Worm (Caenorhabditis elegans) whole organism, L1 larva: ENCODE measurements around the gene ddn-3.

Experiments used
- C34B4.2 ChIP-seq: sonication (generic microtip); optimal IDR thresholded peaks from 2 replicates; lab custom pipeline; 2017; ENCODE audit warnings: mild to moderate bottlenecking, missing genetic modification characterization, missing compliant biosample characterization
- aha-1 ChIP-seq: fragments of 150-350 bp; optimal IDR thresholded peaks from 2 replicates; lab custom pipeline; 2014; ENCODE audit warnings: missing biosample characterization, missing genetic modification characterization
- blmp-1 ChIP-seq: fragments of 150-350 bp; optimal IDR thresholded peaks from 2 replicates; lab custom pipeline; 2014; ENCODE audit warnings: missing biosample characterization, missing genetic modification characterization
- ces-1 ChIP-seq: fragments of 150-350 bp; optimal IDR thresholded peaks from 2 replicates; lab custom pipeline; 2014; ENCODE audit warnings: missing biosample characterization, missing genetic modification reagents, missing genetic modification characterization
- dpl-1 ChIP-seq, 3 experiments: fragments of 150-350 bp in 2 of 3; sonication (generic microtip) in 1 of 3; optimal IDR thresholded peaks; 2 replicates each; lab custom pipeline; 2014 to 2017; ENCODE audit warnings: missing biosample characterization in 3 of 3, missing genetic modification characterization in 3 of 3, missing genetic modification reagents in 3 of 3
- lin-13 ChIP-seq: fragments of 150-350 bp; optimal IDR thresholded peaks from 2 replicates; lab custom pipeline; 2014; ENCODE audit warnings: missing biosample characterization, missing genetic modification reagents, missing genetic modification characterization
- mep-1 ChIP-seq: fragments of 150-350 bp; optimal IDR thresholded peaks from 2 replicates; lab custom pipeline; 2014; ENCODE audit warnings: missing biosample characterization, missing genetic modification characterization
- nhr-11 ChIP-seq: fragments of 150-350 bp; optimal IDR thresholded peaks from 2 replicates; lab custom pipeline; 2014; ENCODE audit warnings: missing biosample characterization, missing genetic modification characterization
- pag-3 ChIP-seq: sonication (generic microtip); optimal IDR thresholded peaks from 2 replicates; lab custom pipeline; 2017; ENCODE audit warnings: missing genetic modification characterization, mild to moderate bottlenecking, missing compliant biosample characterization, antibody characterized with exemption, borderline replicate concordance; ENCODE audit not compliant: insufficient read depth
- pqm-1 ChIP-seq: sonication (generic microtip); optimal IDR thresholded peaks from 3 replicates; lab custom pipeline; 2017; ENCODE audit warnings: missing biosample characterization, missing genetic modification characterization
- unc-130 ChIP-seq: fragments of 150-350 bp; optimal IDR thresholded peaks from 2 replicates; lab custom pipeline; 2017; ENCODE audit warnings: missing biosample characterization, missing genetic modification characterization, inconsistent platforms

DNA sequence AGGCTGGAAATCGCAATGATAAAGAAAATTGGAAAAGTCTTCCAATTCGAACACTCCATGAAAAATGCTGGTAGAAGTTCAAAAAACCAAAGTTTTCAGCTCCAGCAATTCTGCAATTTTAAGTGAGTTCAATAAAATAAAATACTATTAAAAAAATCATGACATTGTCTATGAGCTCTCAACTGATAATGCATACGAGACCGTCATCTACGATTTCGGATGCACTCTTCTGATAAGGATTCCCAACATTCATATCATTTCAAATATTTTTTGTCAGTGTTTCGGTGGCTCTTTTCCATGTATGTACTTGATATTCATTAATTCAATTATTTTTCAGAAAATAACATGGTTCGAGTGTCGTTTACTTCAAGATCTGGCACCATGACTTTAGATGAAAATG, 9.9 kb downstream of the ddn-3 start, which contains the start of gene F14D7.6:
- TF ChIP-seq dpl-1 (GFP tag; optimal IDR thresholded peaks at IDR 0.05; lab: Kevin White, UChicago) (no peak), ces-1 (no peak), mep-1 (tag; lab: Kevin White, UChicago) (no peak), C34B4.2 (tag; lab: Kevin White, UChicago) (no peak), pag-3 (tag; lab: Kevin White, UChicago) (no peak), lin-13 (GFP tag; lab: Kevin White, UChicago) (no peak), aha-1 (no peak), nhr-11 (no peak), pqm-1 (tag; lab: Kevin White, UChicago) (no peak), blmp-1 (tag; lab: Kevin White, UChicago) (no peak), unc-130 (no peak)
